Fruit fly (Drosophila melanogaster): Measurements from ENCODE around the gene CG12479.

DNA sequence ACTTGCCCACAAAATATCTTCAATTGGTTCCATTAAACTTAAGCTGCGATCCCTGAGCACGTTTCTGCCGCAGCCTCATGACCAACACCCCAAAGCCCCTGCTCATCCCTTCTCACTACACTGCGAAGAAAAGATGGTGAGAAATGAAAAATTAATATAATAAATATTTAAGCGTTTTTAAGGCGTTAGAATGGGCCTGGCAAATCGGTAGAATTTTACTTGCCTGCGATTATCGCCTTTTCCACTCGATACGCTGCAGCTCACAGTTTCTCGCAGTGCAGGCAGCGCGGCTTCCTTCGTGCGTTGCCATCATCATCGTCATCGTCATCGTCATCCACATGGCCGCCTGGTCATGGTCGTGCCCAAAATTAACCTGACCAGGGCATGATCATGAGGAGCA lies 3.6 kb downstream of the CG12479 start:
- no peak for TF ChIP-seq CG8478 (optimal IDR thresholded peaks at IDR 0.05)
- no peak for TF ChIP-seq CTCF (optimal IDR thresholded peaks at IDR 0.05)
